Fruit fly (Drosophila melanogaster) whole organism, embryonic: Measurements from ENCODE around the gene CG12446.

Experiments used
- Abd-B ChIP-seq: fragments of 200-800 bp; sonication (Bioruptor generic); optimal IDR thresholded peaks from 2 replicates; lab custom pipeline; 2018; ENCODE audit warnings: missing biosample characterization, mild to moderate bottlenecking, missing genetic modification characterization, moderate library complexity
- B-H1 ChIP-seq: fragments of 200-800 bp; sonication (Bioruptor generic); IDR thresholded peaks from 3 replicates; pipeline ENCODE4 v1.3.6; 2022; ENCODE audit warnings: missing biosample characterization, missing genetic modification characterization
- BEAF-32 ChIP-seq: fragments of 200-800 bp; sonication (Bioruptor generic); optimal IDR thresholded peaks from 3 replicates; lab custom pipeline; 2017; ENCODE audit warnings: missing biosample characterization, missing genetic modification characterization, mild to moderate bottlenecking, moderate library complexity, missing genetic modification reagents
- CG10979 ChIP-seq: fragments of 200-800 bp; sonication (Bioruptor generic); optimal IDR thresholded peaks from 2 replicates; lab custom pipeline; 2018; ENCODE audit warnings: missing biosample characterization, mild to moderate bottlenecking, missing genetic modification characterization, moderate library complexity
- CG11093 ChIP-seq: fragments of 200-800 bp; sonication (Bioruptor generic); IDR thresholded peaks from 3 replicates; pipeline ENCODE4 v1.3.6; 2022; ENCODE audit warnings: missing biosample characterization, missing genetic modification characterization
- CG1233 ChIP-seq: fragments of 200-800 bp; sonication (Bioruptor generic); optimal IDR thresholded peaks from 4 replicates; lab custom pipeline; 2018; ENCODE audit warnings: missing biosample characterization, mild to moderate bottlenecking, missing genetic modification characterization
- CG12391 ChIP-seq: fragments of 200-800 bp; sonication (Bioruptor generic); optimal IDR thresholded peaks from 3 replicates; lab custom pipeline; 2018; ENCODE audit warnings: missing biosample characterization, mild to moderate bottlenecking, missing genetic modification characterization, moderate library complexity
- CG14710 ChIP-seq: fragments of 200-800 bp; sonication (Bioruptor generic); optimal IDR thresholded peaks from 3 replicates; lab custom pipeline; 2019; ENCODE audit warnings: missing biosample characterization, mild to moderate bottlenecking, missing genetic modification characterization, moderate library complexity
- CG15479 ChIP-seq: fragments of 200-800 bp; sonication (Bioruptor generic); optimal IDR thresholded peaks from 3 replicates; lab custom pipeline; 2019; ENCODE audit warnings: missing biosample characterization, mild to moderate bottlenecking, missing genetic modification characterization, moderate library complexity
- CG17359 ChIP-seq: fragments of 200-800 bp; sonication (Bioruptor generic); optimal IDR thresholded peaks from 3 replicates; lab custom pipeline; 2018; ENCODE audit warnings: missing biosample characterization, mild to moderate bottlenecking, missing genetic modification characterization, moderate library complexity
- CG18262 ChIP-seq: fragments of 200-800 bp; optimal IDR thresholded peaks from 3 replicates; lab custom pipeline; 2019; ENCODE audit warnings: missing biosample characterization, mild to moderate bottlenecking, missing genetic modification characterization, moderate library complexity
- CG1832 ChIP-seq: fragments of 200-800 bp; sonication (Bioruptor generic); optimal IDR thresholded peaks from 2 replicates; lab custom pipeline; 2017; ENCODE audit warnings: missing biosample characterization, mild to moderate bottlenecking, missing genetic modification characterization, inconsistent platforms
- CG18619 ChIP-seq: fragments of 200-800 bp; sonication (Bioruptor generic); optimal IDR thresholded peaks from 3 replicates; lab custom pipeline; 2017; ENCODE audit warnings: missing biosample characterization, mild to moderate bottlenecking, missing genetic modification characterization
- CG18764 ChIP-seq: fragments of 200-800 bp; sonication (Bioruptor generic); optimal IDR thresholded peaks from 3 replicates; lab custom pipeline; 2016; ENCODE audit warnings: missing biosample characterization, missing genetic modification characterization
- CG2889 ChIP-seq: fragments of 200-800 bp; sonication (Bioruptor generic); IDR thresholded peaks from 3 replicates; pipeline ENCODE4 v1.3.6; 2022; ENCODE audit warnings: missing biosample characterization, missing genetic modification characterization
- CG30020 ChIP-seq: fragments of 200-800 bp; optimal IDR thresholded peaks from 2 replicates; lab custom pipeline; 2019; ENCODE audit warnings: missing biosample characterization, mild to moderate bottlenecking, missing genetic modification characterization, moderate library complexity
- CG31441 ChIP-seq: fragments of 200-800 bp; sonication (Bioruptor generic); IDR thresholded peaks from 2 replicates; pipeline ENCODE4 v1.3.6; 2022; ENCODE audit warnings: missing biosample characterization, missing genetic modification characterization
- CG34224 ChIP-seq: fragments of 200-800 bp; sonication (Bioruptor generic); IDR thresholded peaks from 3 replicates; pipeline ENCODE4 v1.3.6; 2022; ENCODE audit warnings: missing biosample characterization, missing genetic modification characterization; ENCODE audit not compliant: partially characterized antibody
- CG6254 ChIP-seq: fragments of 200-800 bp; sonication (Bioruptor generic); optimal IDR thresholded peaks from 3 replicates; lab custom pipeline; 2017; ENCODE audit warnings: mild to moderate bottlenecking, missing biosample characterization, missing genetic modification reagents, missing genetic modification characterization
- CG7556 ChIP-seq: fragments of 200-800 bp; sonication (Bioruptor generic); optimal IDR thresholded peaks from 2 replicates; lab custom pipeline; 2017; ENCODE audit warnings: missing biosample characterization, mild to moderate bottlenecking, missing genetic modification characterization
- CG8944 ChIP-seq: fragments of 200-800 bp; sonication (Bioruptor generic); optimal IDR thresholded peaks from 3 replicates; lab custom pipeline; 2016; ENCODE audit warnings: missing biosample characterization, missing genetic modification characterization
- CG9437 ChIP-seq: fragments of 200-800 bp; sonication (Bioruptor generic); optimal IDR thresholded peaks from 2 replicates; lab custom pipeline; 2018; ENCODE audit warnings: missing biosample characterization, mild to moderate bottlenecking, missing genetic modification characterization
- CoRest ChIP-seq: fragments of 200-800 bp; sonication (Bioruptor generic); optimal IDR thresholded peaks from 3 replicates; lab custom pipeline; 2018; ENCODE audit warnings: missing biosample characterization, mild to moderate bottlenecking, missing genetic modification characterization, moderate library complexity
- D19A ChIP-seq: fragments of 200-800 bp; optimal IDR thresholded peaks from 3 replicates; lab custom pipeline; 2019; ENCODE audit warnings: missing biosample characterization, mild to moderate bottlenecking, missing genetic modification characterization, moderate library complexity
- Dll ChIP-seq: fragments of 200-800 bp; sonication (Bioruptor generic); IDR thresholded peaks from 4 replicates; pipeline ENCODE4 v1.3.6; 2022; ENCODE audit warnings: missing biosample characterization, missing genetic modification characterization; ENCODE audit not compliant: partially characterized antibody
- H2.0 ChIP-seq: fragments of 200-800 bp; sonication (Bioruptor generic); IDR thresholded peaks from 2 replicates; pipeline ENCODE4 v1.3.6; 2022; ENCODE audit warnings: missing biosample characterization, missing genetic modification characterization
- Pdp1 ChIP-seq, 2 experiments: fragments of 200-800 bp; sonication (Bioruptor generic); optimal IDR thresholded peaks; 3 replicates each; lab custom pipeline; 2016; ENCODE audit warnings: missing biosample characterization in 2 of 2, missing genetic modification characterization in 2 of 2, mild to moderate bottlenecking in 1 of 2, moderate library complexity in 1 of 2
- Six4 ChIP-seq: fragments of 200-800 bp; sonication (Bioruptor generic); optimal IDR thresholded peaks from 2 replicates; lab custom pipeline; 2016; ENCODE audit warnings: missing biosample characterization, missing genetic modification characterization
- Trl ChIP-seq, 3 experiments: fragments of >200 bp in 2 of 3; fragments of 200-800 bp in 1 of 3; sonication (Bioruptor generic) in 1 of 3; optimal IDR thresholded peaks; 2 replicates in 1 of 3; 3 replicates in 2 of 3; lab custom pipeline; 2016 to 2017; ENCODE audit warnings: missing biosample characterization in 1 of 3, missing genetic modification characterization in 1 of 3
- Usf ChIP-seq: fragments of 200-800 bp; sonication (Bioruptor generic); optimal IDR thresholded peaks from 2 replicates; lab custom pipeline; 2017; ENCODE audit warnings: missing genotype, missing biosample characterization, missing genetic modification characterization
- Vsx1 ChIP-seq: fragments of 200-800 bp; sonication (Bioruptor generic); optimal IDR thresholded peaks from 2 replicates; lab custom pipeline; 2017; ENCODE audit warnings: missing biosample characterization, mild to moderate bottlenecking, missing genetic modification characterization, missing genetic modification reagents
- ara ChIP-seq: fragments of 200-800 bp; sonication (Bioruptor generic); IDR thresholded peaks from 2 replicates; pipeline ENCODE4 v1.3.6; 2022; ENCODE audit warnings: missing biosample characterization, missing genetic modification characterization
- bcd ChIP-seq: fragments of 200-800 bp; sonication (Bioruptor generic); optimal IDR thresholded peaks from 2 replicates; lab custom pipeline; 2017; ENCODE audit warnings: missing biosample characterization, mild to moderate bottlenecking, missing genetic modification characterization
- croc ChIP-seq: fragments of 200-800 bp; sonication (Bioruptor generic); conservative IDR thresholded peaks from 3 replicates; pipeline ENCODE4 v1.3.6; 2022; ENCODE audit warnings: missing biosample characterization, missing genetic modification characterization
- crol ChIP-seq: fragments of 200-800 bp; sonication (Bioruptor generic); IDR thresholded peaks from 2 replicates; pipeline ENCODE4 v1.3.6; 2022; ENCODE audit warnings: missing biosample characterization, missing genetic modification characterization
- gem ChIP-seq: fragments of 200-800 bp; sonication (Bioruptor generic); optimal IDR thresholded peaks from 2 replicates; lab custom pipeline; 2019; ENCODE audit warnings: missing biosample characterization, mild to moderate bottlenecking, missing genetic modification characterization, moderate library complexity
- jing ChIP-seq: fragments of 200-800 bp; sonication (Bioruptor generic); optimal IDR thresholded peaks from 2 replicates; lab custom pipeline; 2018; ENCODE audit warnings: missing biosample characterization, mild to moderate bottlenecking, missing genetic modification characterization
- lilli ChIP-seq: fragments of 200-800 bp; sonication (Bioruptor generic); optimal IDR thresholded peaks from 3 replicates; lab custom pipeline; 2016; ENCODE audit warnings: missing biosample characterization, missing genetic modification characterization
- lov ChIP-seq, 2 experiments: fragments of 200-800 bp in 1 of 2; fragments of >200 bp in 1 of 2; sonication (Bioruptor generic) in 1 of 2; IDR thresholded peaks in 1 of 2; optimal IDR thresholded peaks in 1 of 2; 2 replicates in 1 of 2; 3 replicates in 1 of 2; pipeline versions ENCODE4 v1.3.6 to Lab custom; 2017 to 2022; ENCODE audit warnings: missing biosample characterization in 1 of 2, missing genetic modification characterization in 1 of 2
- p53 ChIP-seq: fragments of 200-800 bp; sonication (Bioruptor generic); optimal IDR thresholded peaks from 2 replicates; lab custom pipeline; 2016; ENCODE audit warnings: missing biosample characterization, missing genetic modification characterization
- pfk ChIP-seq: fragments of 200-800 bp; sonication (Bioruptor generic); optimal IDR thresholded peaks from 2 replicates; lab custom pipeline; 2018; ENCODE audit warnings: missing biosample characterization, mild to moderate bottlenecking, missing genetic modification characterization, moderate library complexity
- scrt ChIP-seq: fragments of 200-800 bp; sonication (Bioruptor generic); optimal IDR thresholded peaks from 2 replicates; lab custom pipeline; 2018; ENCODE audit warnings: missing biosample characterization, mild to moderate bottlenecking, missing genetic modification characterization, moderate library complexity
- slp2 ChIP-seq: fragments of 200-800 bp; sonication (Bioruptor generic); optimal IDR thresholded peaks from 2 replicates; lab custom pipeline; 2016; ENCODE audit warnings: missing biosample characterization, missing genetic modification characterization
- sob ChIP-seq: fragments of 200-800 bp; sonication (Bioruptor generic); IDR thresholded peaks from 2 replicates; pipeline ENCODE4 v1.3.6; 2022; ENCODE audit warnings: missing biosample characterization, missing genetic modification characterization
- ssp ChIP-seq: fragments of 200-800 bp; sonication (Bioruptor generic); IDR thresholded peaks from 2 replicates; pipeline ENCODE4 v1.3.6; 2022; ENCODE audit warnings: missing biosample characterization, missing genetic modification characterization
- tgo ChIP-seq: fragments of 200-800 bp; sonication (Bioruptor generic); IDR thresholded peaks from 3 replicates; pipeline ENCODE4 v1.3.6; 2022; ENCODE audit warnings: missing biosample characterization, missing genetic modification characterization
- unc-4 ChIP-seq: fragments of 200-800 bp; sonication (Bioruptor generic); IDR thresholded peaks from 2 replicates; pipeline ENCODE4 v1.3.6; 2022; ENCODE audit warnings: missing biosample characterization, missing genetic modification characterization; ENCODE audit not compliant: partially characterized antibody
- wor ChIP-seq: fragments of 200-800 bp; sonication (Bioruptor generic); IDR thresholded peaks from 2 replicates; pipeline ENCODE4 v1.3.6; 2022; ENCODE audit warnings: missing biosample characterization, missing genetic modification characterization

CG12446 gene

DNA sequence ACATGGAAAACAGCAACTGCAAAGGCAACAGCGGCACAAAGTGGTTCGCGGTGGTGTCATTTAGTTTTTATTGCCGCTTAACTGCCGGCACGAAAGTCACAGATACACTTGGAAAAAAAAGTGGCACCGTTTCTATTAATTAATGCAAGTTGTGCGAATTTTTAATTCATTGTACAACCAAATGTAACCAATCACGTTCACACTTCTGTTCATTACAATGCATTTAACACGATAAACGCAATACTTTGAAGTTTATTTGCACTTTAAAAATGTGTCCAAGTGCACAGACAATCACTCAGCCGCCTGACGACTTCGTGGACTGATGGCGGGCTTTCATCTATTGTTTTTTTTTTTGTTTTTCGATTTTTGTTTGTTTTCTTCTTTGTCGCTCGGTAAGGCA lies 21.8 kb upstream of the CG12446 start (continued):
- TF ChIP-seq CG8944 (GFP tag; lab: Kevin White, UChicago): peak; percentile 26
- no peak for TF ChIP-seq Usf (GFP tag; lab: Kevin White, UChicago)
- peak; percentile 26 for TF ChIP-seq D19A
- peak; percentile 45 for TF ChIP-seq CoRest (tag; lab: Kevin White, UChicago)
- TF ChIP-seq BEAF-32 (GFP tag; lab: Kevin White, UChicago): no peak
- peak; percentile 27 for TF ChIP-seq CG7556
- TF ChIP-seq CG18262 (tag; lab: Kevin White, UChicago): peak; percentile 55
- peak; percentile 54 for TF ChIP-seq bcd
- TF ChIP-seq jing (GFP tag; lab: Kevin White, UChicago): peak; percentile 50
- TF ChIP-seq Trl (optimal IDR thresholded peaks at IDR 0.05; lab: Kevin White, UChicago): no peak
- TF ChIP-seq Trl (GFP tag; optimal IDR thresholded peaks at IDR 0.05; lab: Kevin White, UChicago): peak; percentile 9
- TF ChIP-seq gem: peak; percentile 75
- TF ChIP-seq CG9437 (GFP tag; lab: Kevin White, UChicago): no peak
- TF ChIP-seq CG1233 (GFP tag; lab: Kevin White, UChicago): peak; percentile 28
- no peak for TF ChIP-seq Vsx1 (GFP tag; lab: Kevin White, UChicago)
- peak; percentile 2 for TF ChIP-seq CG18619 (GFP tag; lab: Kevin White, UChicago)
- peak; percentile 26; the same call in 1 of the 3 replicates for TF ChIP-seq B-H1 (GFP tag; lab: Robert Waterston, UW)
- peak; percentile 58 for TF ChIP-seq wor (GFP tag; lab: Robert Waterston, UW)
- peak; percentile 22 for TF ChIP-seq CG18764 (GFP tag; lab: Kevin White, UChicago)
- TF ChIP-seq H2.0: peak; percentile 17; the same call in 1 of the 2 replicates
- TF ChIP-seq CG14710 (tag; lab: Kevin White, UChicago): peak; percentile 27
- TF ChIP-seq CG10979 (tag; lab: Kevin White, UChicago): peak; percentile 67
- peak; percentile 21 for TF ChIP-seq lilli (GFP tag; lab: Kevin White, UChicago)
- peak; percentile 72 for TF ChIP-seq CG17359 (tag; lab: Kevin White, UChicago)
- 0 out of 2 replicates have a peak, but pooled peaks have one; percentile 27 for TF ChIP-seq ssp (GFP tag; lab: Robert Waterston, UW)
- no peak for TF ChIP-seq pfk
- peak; percentile 44 to 55 for TF ChIP-seq Pdp1 (GFP tag; optimal IDR thresholded peaks at IDR 0.05; lab: Kevin White, UChicago)
- peak; percentile 55; the same call in 1 of the 2 replicates for TF ChIP-seq ara (GFP tag; lab: Robert Waterston, UW)
- TF ChIP-seq CG34224 (GFP tag; lab: Robert Waterston, UW): no peak
- peak; percentile 73 for TF ChIP-seq CG31441 (GFP tag; lab: Robert Waterston, UW)
- no peak for TF ChIP-seq CG1832 (GFP tag; lab: Kevin White, UChicago)
- no peak for TF ChIP-seq CG12391 (tag; lab: Kevin White, UChicago)
- TF ChIP-seq lov (optimal IDR thresholded peaks at IDR 0.05; lab: Kevin White, UChicago): no peak
- TF ChIP-seq lov (GFP tag; IDR thresholded peaks at IDR 0.05; lab: Robert Waterston, UW): no peak
- TF ChIP-seq p53 (GFP tag; lab: Kevin White, UChicago): peak; percentile 53
- peak; percentile 1 for TF ChIP-seq scrt
- TF ChIP-seq croc: peak; percentile 43; the same call in 1 of the 3 replicates
- TF ChIP-seq tgo (GFP tag; lab: Robert Waterston, UW): peak; percentile 37; the same call in 1 of the 3 replicates
- peak; percentile 33; the same call in 1 of the 2 replicates for TF ChIP-seq sob (GFP tag; lab: Robert Waterston, UW)
- TF ChIP-seq Abd-B (GFP tag; lab: Kevin White, UChicago): peak; percentile 65
- TF ChIP-seq CG11093 (GFP tag; lab: Robert Waterston, UW): peak; percentile 25; the same call in 1 of the 3 replicates
- TF ChIP-seq CG15479 (GFP tag; lab: Kevin White, UChicago): no peak
- peak; percentile 32 for TF ChIP-seq Six4 (GFP tag; lab: Kevin White, UChicago)
- TF ChIP-seq CG2889: 0 out of 3 replicates have a peak, but pooled peaks have one; percentile 25
- no peak for TF ChIP-seq CG30020 (tag; lab: Kevin White, UChicago)
- peak; percentile 49 for TF ChIP-seq CG6254 (GFP tag; lab: Kevin White, UChicago)
- TF ChIP-seq slp2 (GFP tag; lab: Kevin White, UChicago): peak; percentile 24
- TF ChIP-seq crol (GFP tag; lab: Robert Waterston, UW): no peak
- TF ChIP-seq Dll: no peak
- TF ChIP-seq unc-4: no peak
